Fruit fly (Drosophila melanogaster) whole organism, wandering third instar larva: ENCODE measurements around the gene CG11836.

Experiments used
- Dfd ChIP-seq: fragments of >200 bp; optimal IDR thresholded peaks from 2 replicates; lab custom pipeline; 2017; ENCODE audit warnings: missing biosample characterization, missing genetic modification characterization
- Jra ChIP-seq: sonication (Bioruptor generic); optimal IDR thresholded peaks from 2 replicates; lab custom pipeline; 2016; ENCODE audit warnings: missing biosample characterization, missing genetic modification characterization
- Rel ChIP-seq, 2 experiments: fragments of 200-800 bp; sonication (Bioruptor generic) in 1 of 2; optimal IDR thresholded peaks; 2 replicates in 1 of 2; 3 replicates in 1 of 2; lab custom pipeline; 2016 to 2019; ENCODE audit warnings: mild to moderate bottlenecking in 2 of 2, missing biosample characterization in 2 of 2, missing genetic modification characterization in 2 of 2, moderate library complexity in 1 of 2
- dl ChIP-seq, 2 experiments: fragments of 175-275, 200-275 bp in 1 of 2; fragments of 200-275 bp in 1 of 2; sonication (Bioruptor generic); optimal IDR thresholded peaks; lab custom pipeline; 2018; ENCODE audit warnings: mild to moderate bottlenecking in 2 of 2, missing biosample characterization in 2 of 2, missing genetic modification characterization in 2 of 2, moderate library complexity in 2 of 2; ENCODE audit not compliant: partially characterized antibody in 2 of 2, insufficient read depth in 1 of 2
- fru ChIP-seq: fragments of 200-800 bp; sonication (Bioruptor generic); optimal IDR thresholded peaks from 3 replicates; lab custom pipeline; 2016; ENCODE audit warnings: missing biosample characterization, mild to moderate bottlenecking, missing genetic modification characterization
- lola ChIP-seq: fragments of >200 bp; optimal IDR thresholded peaks from 2 replicates; lab custom pipeline; 2017; ENCODE audit warnings: missing biosample characterization, missing genetic modification characterization
- usp ChIP-seq: fragments of >200 bp; optimal IDR thresholded peaks from 2 replicates; lab custom pipeline; 2017; ENCODE audit warnings: missing biosample characterization, missing genetic modification characterization

DNA sequence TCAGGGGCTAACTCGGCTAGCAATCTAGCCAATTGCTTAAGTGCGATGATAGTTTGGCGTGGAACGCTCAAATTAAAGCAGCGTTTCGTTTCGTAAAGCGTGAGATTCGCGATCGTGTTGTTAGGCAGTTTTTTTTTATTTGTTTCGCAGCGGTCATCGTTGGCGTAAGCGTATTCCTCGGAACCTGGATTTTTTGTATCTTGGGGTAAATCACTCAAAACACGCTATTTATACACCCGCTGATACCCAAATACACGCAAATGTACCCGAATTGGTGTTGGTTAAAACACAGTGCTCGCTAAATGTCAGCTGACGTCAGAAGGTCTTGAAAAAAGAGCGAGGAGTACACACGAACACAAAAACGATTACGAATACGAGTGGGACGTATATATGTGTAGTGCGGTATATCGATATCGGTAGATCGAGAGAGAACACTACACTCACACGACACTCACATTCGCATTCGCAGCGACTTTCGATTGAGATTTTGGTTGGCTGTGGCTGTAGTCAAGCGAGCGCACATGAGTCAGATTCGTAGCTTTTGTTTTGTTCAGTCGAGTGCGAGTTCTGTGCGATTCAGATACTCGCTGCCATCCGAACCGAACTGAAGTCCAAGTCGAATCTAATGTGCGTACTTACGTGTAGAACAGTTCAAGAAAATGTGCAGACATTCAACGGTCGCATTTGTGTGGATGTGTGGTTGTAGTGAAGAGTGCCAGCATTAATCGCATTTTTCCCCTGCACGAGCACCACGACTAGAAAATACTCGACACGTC lies 21.0 kb upstream of the CG11836 start:
- no peak for TF ChIP-seq fru (GFP tag; lab: Kevin White, UChicago)
- TF ChIP-seq lola (GFP tag; lab: Kevin White, UChicago): no peak
- peak; percentile 79 for TF ChIP-seq Jra (GFP tag; lab: Kevin White, UChicago)
- no peak for TF ChIP-seq usp (GFP tag; lab: Kevin White, UChicago)
- no peak for TF ChIP-seq Dfd (GFP tag; lab: Kevin White, UChicago)
- peak; percentile 80 for TF ChIP-seq Rel (GFP tag; optimal IDR thresholded peaks at IDR 0.05; lab: Kevin White, UChicago)
- peak; percentile 97 for TF ChIP-seq Rel (tag; optimal IDR thresholded peaks at IDR 0.05; lab: Kevin White, UChicago)
- peak; percentile 63 to 78 for TF ChIP-seq dl (GFP tag; optimal IDR thresholded peaks at IDR 0.05; lab: Kevin White, UChicago; ENCODE audit: insufficient read depth in 1 of 2, partially characterized antibody in 2 of 2)
